Fruit fly (Drosophila melanogaster): ENCODE measurements around the gene Nf-YA.

The Nf-YA gene

dm6 chr3L:9419328-9419727 lies 22.7 kb downstream of the Nf-YA start:
- TF ChIP-seq Crg-1 (GFP tag; optimal IDR thresholded peaks at IDR 0.05): no peak
- TF ChIP-seq Mnt (GFP tag; optimal IDR thresholded peaks at IDR 0.05): no peak
- no peak for TF ChIP-seq kay (GFP tag; ENCODE audit: borderline replicate concordance)
- peak; percentile 24 for TF ChIP-seq CG12768 (GFP tag; optimal IDR thresholded peaks at IDR 0.05)
- TF ChIP-seq bab1 (GFP tag; optimal IDR thresholded peaks at IDR 0.05): peak; percentile 41
- TF ChIP-seq cnc (optimal IDR thresholded peaks at IDR 0.05): peak; percentile 40 to 63
- TF ChIP-seq pad (GFP tag; optimal IDR thresholded peaks at IDR 0.05): no peak
- no peak for TF ChIP-seq toe (GFP tag; optimal IDR thresholded peaks at IDR 0.05)
- TF ChIP-seq CG33017 (tag; optimal IDR thresholded peaks at IDR 0.05): no peak
- no peak for TF ChIP-seq CG7045 (GFP tag; optimal IDR thresholded peaks at IDR 0.05)
- TF ChIP-seq tj (GFP tag; optimal IDR thresholded peaks at IDR 0.05): peak; percentile 54
- no peak for TF ChIP-seq cic (GFP tag; optimal IDR thresholded peaks at IDR 0.05)
- peak; percentile 35 for TF ChIP-seq CG5204 (GFP tag; optimal IDR thresholded peaks at IDR 0.05)
- peak; percentile 38 for TF ChIP-seq Hr96 (GFP tag; optimal IDR thresholded peaks at IDR 0.05)

- TF ChIP-seq ovo (GFP tag; optimal IDR thresholded peaks at IDR 0.05) (no peak), CG5204 (GFP tag; optimal IDR thresholded peaks at IDR 0.05) (no peak), CG14711 (tag; optimal IDR thresholded peaks at IDR 0.05) (no peak), CG33017 (tag; optimal IDR thresholded peaks at IDR 0.05) (no peak), CG12768 (GFP tag; optimal IDR thresholded peaks at IDR 0.05) (no peak), CG1620 (GFP tag; optimal IDR thresholded peaks at IDR 0.05) (no peak), bab1 (GFP tag; optimal IDR thresholded peaks at IDR 0.05) (no peak)
Observed at dm6 chr3L:9417288-9417687, 24.8 kb downstream of the Nf-YA start, which contains the start of gene CG3982. Gene CG3982, minus strand, starts transcription at chr3L:9417388.

- TF ChIP-seq CG14711 (tag; optimal IDR thresholded peaks at IDR 0.05): peak; percentile 85
- peak; percentile 91 for TF ChIP-seq toe (GFP tag; optimal IDR thresholded peaks at IDR 0.05)
- TF ChIP-seq cic (GFP tag; optimal IDR thresholded peaks at IDR 0.05): peak; percentile 66
- TF ChIP-seq ovo (GFP tag; optimal IDR thresholded peaks at IDR 0.05): peak; percentile 74
- peak; percentile 89 for TF ChIP-seq Mnt (GFP tag; optimal IDR thresholded peaks at IDR 0.05)
- peak; percentile 61 for TF ChIP-seq pad (GFP tag; optimal IDR thresholded peaks at IDR 0.05)
- peak; percentile 80 for TF ChIP-seq bab1 (GFP tag; optimal IDR thresholded peaks at IDR 0.05)
- TF ChIP-seq tj (GFP tag; optimal IDR thresholded peaks at IDR 0.05): peak; percentile 72
- TF ChIP-seq CG1620 (GFP tag; optimal IDR thresholded peaks at IDR 0.05): peak; percentile 84
- TF ChIP-seq CG5204 (GFP tag; optimal IDR thresholded peaks at IDR 0.05): no peak
- peak; percentile 90 for TF ChIP-seq CG11617 (GFP tag; optimal IDR thresholded peaks at IDR 0.05)
- TF ChIP-seq CG33017 (tag; optimal IDR thresholded peaks at IDR 0.05): peak; percentile 84
- TF ChIP-seq kay (GFP tag; ENCODE audit: borderline replicate concordance): peak; percentile 87
- peak; percentile 83 for TF ChIP-seq CG7045 (GFP tag; optimal IDR thresholded peaks at IDR 0.05)
- no peak for TF ChIP-seq Hr96 (GFP tag; optimal IDR thresholded peaks at IDR 0.05)
- TF ChIP-seq Clk (GFP tag; optimal IDR thresholded peaks at IDR 0.05): peak; percentile 62
- TF ChIP-seq Crg-1 (GFP tag; optimal IDR thresholded peaks at IDR 0.05): peak; percentile 77
- peak; percentile 88 for TF ChIP-seq CG7101 (tag; optimal IDR thresholded peaks at IDR 0.05)
- TF ChIP-seq CG12768 (GFP tag; optimal IDR thresholded peaks at IDR 0.05): peak; percentile 78
- no peak for TF ChIP-seq cnc (optimal IDR thresholded peaks at IDR 0.05)
Observed at dm6 chr3L:9410754-9411423, 31.2 kb downstream of the Nf-YA start, which contains the start of the genes CG4022 and Cpsf5. Gene CG4022, minus strand, starts transcription at chr3L:9410832. Gene Cpsf5, plus strand, starts transcription at chr3L:9411038.

dm6 chr3L:9410030-9410589 lies 32.0 kb downstream of the Nf-YA start:
- no peak for TF ChIP-seq Clk (GFP tag; optimal IDR thresholded peaks at IDR 0.05)
- no peak for TF ChIP-seq Crg-1 (GFP tag; optimal IDR thresholded peaks at IDR 0.05)
- no peak for TF ChIP-seq CG11617 (GFP tag; optimal IDR thresholded peaks at IDR 0.05)
- no peak for TF ChIP-seq CG7101 (tag; optimal IDR thresholded peaks at IDR 0.05)
- TF ChIP-seq CG5204 (GFP tag; optimal IDR thresholded peaks at IDR 0.05): no peak

dm6 chr3L:9404497-9404896 lies 37.6 kb downstream of the Nf-YA start, which contains the start of gene Cpr67B:
Gene Cpr67B, plus strand, starts transcription at chr3L:9404797.
- no peak for TF ChIP-seq tj (GFP tag; optimal IDR thresholded peaks at IDR 0.05)
- TF ChIP-seq CG7045 (GFP tag; optimal IDR thresholded peaks at IDR 0.05): no peak
- TF ChIP-seq pad (GFP tag; optimal IDR thresholded peaks at IDR 0.05): no peak
- TF ChIP-seq kay (GFP tag; ENCODE audit: borderline replicate concordance): no peak
- TF ChIP-seq Mnt (GFP tag; optimal IDR thresholded peaks at IDR 0.05): no peak
- no peak for TF ChIP-seq CG7101 (tag; optimal IDR thresholded peaks at IDR 0.05)
- no peak for TF ChIP-seq toe (GFP tag; optimal IDR thresholded peaks at IDR 0.05)
- TF ChIP-seq CG33017 (tag; optimal IDR thresholded peaks at IDR 0.05): no peak
- TF ChIP-seq cic (GFP tag; optimal IDR thresholded peaks at IDR 0.05): no peak
- TF ChIP-seq cnc (optimal IDR thresholded peaks at IDR 0.05): no peak
- no peak for TF ChIP-seq CG14711 (tag; optimal IDR thresholded peaks at IDR 0.05)
- TF ChIP-seq bab1 (GFP tag; optimal IDR thresholded peaks at IDR 0.05): no peak
- no peak for TF ChIP-seq CG1620 (GFP tag; optimal IDR thresholded peaks at IDR 0.05)

dm6 chr3L:9402157-9402890 lies 39.7 kb downstream of the Nf-YA start, which contains the start of gene eIF4E1:
Gene eIF4E1, minus strand, starts transcription at chr3L:9402460.
- TF ChIP-seq toe (GFP tag; optimal IDR thresholded peaks at IDR 0.05) (no peak), CG14711 (tag; optimal IDR thresholded peaks at IDR 0.05) (peak; percentile 87), Clk (GFP tag; optimal IDR thresholded peaks at IDR 0.05) (no peak), Mnt (GFP tag; optimal IDR thresholded peaks at IDR 0.05) (peak; percentile 78), tj (GFP tag; optimal IDR thresholded peaks at IDR 0.05) (peak; percentile 38), CG1620 (GFP tag; optimal IDR thresholded peaks at IDR 0.05) (no peak), bab1 (GFP tag; optimal IDR thresholded peaks at IDR 0.05) (peak; percentile 9), kay (GFP tag; ENCODE audit: borderline replicate concordance) (peak; percentile 38)
